Worm (Caenorhabditis elegans) whole organism, L1 larva: ENCODE measurements around the gene str-253.

ENCODE experiments used
- C04F5.9 ChIP-seq: sonication (generic microtip); optimal IDR thresholded peaks from 2 replicates; lab custom pipeline; 2016; ENCODE audit warnings: missing genetic modification characterization, missing compliant biosample characterization
- aha-1 ChIP-seq: fragments of 150-350 bp; optimal IDR thresholded peaks from 2 replicates; lab custom pipeline; 2014; ENCODE audit warnings: missing biosample characterization, missing genetic modification characterization
- alr-1 ChIP-seq: fragments of 200-800 bp; sonication (Bioruptor generic); optimal IDR thresholded peaks from 2 replicates; lab custom pipeline; 2018; ENCODE audit warnings: borderline replicate concordance, mild to moderate bottlenecking, missing genetic modification characterization, missing compliant biosample characterization
- aly-2 ChIP-seq: fragments of 150-350 bp; optimal IDR thresholded peaks from 2 replicates; lab custom pipeline; 2014; ENCODE audit warnings: missing biosample characterization, missing genetic modification characterization
- blmp-1 ChIP-seq: fragments of 150-350 bp; optimal IDR thresholded peaks from 2 replicates; lab custom pipeline; 2014; ENCODE audit warnings: missing biosample characterization, missing genetic modification characterization
- ceh-63 ChIP-seq: fragments of 200-800 bp; sonication (Bioruptor generic); optimal IDR thresholded peaks from 2 replicates; lab custom pipeline; 2018; ENCODE audit warnings: mild to moderate bottlenecking, missing genetic modification characterization, missing compliant biosample characterization
- ceh-8 ChIP-seq: fragments of 200-800 bp; sonication (Bioruptor generic); optimal IDR thresholded peaks from 2 replicates; lab custom pipeline; 2018; ENCODE audit warnings: mild to moderate bottlenecking, missing genetic modification characterization, moderate library complexity, missing compliant biosample characterization
- ceh-82 ChIP-seq, 3 experiments: fragments of 150-350 bp in 1 of 3; sonication (generic microtip) in 2 of 3; optimal IDR thresholded peaks; 2 replicates each; lab custom pipeline; 2014 to 2017; ENCODE audit warnings: missing biosample characterization in 3 of 3, missing genetic modification characterization in 3 of 3
- ceh-90 ChIP-seq: sonication (generic microtip); optimal IDR thresholded peaks from 2 replicates; lab custom pipeline; 2016; ENCODE audit warnings: missing genetic modification characterization, missing compliant biosample characterization
- ces-1 ChIP-seq: fragments of 150-350 bp; optimal IDR thresholded peaks from 2 replicates; lab custom pipeline; 2014; ENCODE audit warnings: missing biosample characterization, missing genetic modification reagents, missing genetic modification characterization
- dpl-1 ChIP-seq, 3 experiments: fragments of 150-350 bp in 2 of 3; sonication (generic microtip) in 1 of 3; optimal IDR thresholded peaks; 2 replicates each; lab custom pipeline; 2014 to 2017; ENCODE audit warnings: missing biosample characterization in 3 of 3, missing genetic modification characterization in 3 of 3, missing genetic modification reagents in 3 of 3
- efl-1 ChIP-seq, 4 experiments: fragments of 150-350 bp; optimal IDR thresholded peaks in 3 of 4; peaks in 1 of 4; 1 replicate in 1 of 4; 2 replicates in 3 of 4; lab custom pipeline; 2014; ENCODE audit warnings: missing biosample characterization in 2 of 4, missing genetic modification characterization in 2 of 4, missing genetic modification reagents in 2 of 4
- egl-27 ChIP-seq, 2 experiments: fragments of 150-350 bp in 1 of 2; sonication (generic microtip); optimal IDR thresholded peaks; 3 replicates each; lab custom pipeline; 2017 to 2018; ENCODE audit warnings: missing biosample characterization in 2 of 2, missing genetic modification characterization in 2 of 2, missing genetic modification reagents in 2 of 2
- elt-2 ChIP-seq: sonication (generic microtip); optimal IDR thresholded peaks from 2 replicates; lab custom pipeline; 2016; ENCODE audit warnings: missing genetic modification characterization, mild to moderate bottlenecking, inconsistent platforms, missing compliant biosample characterization, missing genetic modification reagents
- elt-3 ChIP-seq, 6 experiments: fragments of 150-350 bp in 1 of 6; sonication (generic microtip); optimal IDR thresholded peaks; 2 replicates each; lab custom pipeline; 2017 to 2018; ENCODE audit warnings: missing biosample characterization in 6 of 6, missing genetic modification characterization in 6 of 6, inconsistent platforms in 1 of 6
- fkh-4 ChIP-seq: sonication (generic microtip); optimal IDR thresholded peaks from 2 replicates; lab custom pipeline; 2016; ENCODE audit warnings: missing compliant biosample characterization, missing genetic modification characterization, borderline replicate concordance
- fkh-8 ChIP-seq: sonication (generic microtip); optimal IDR thresholded peaks from 2 replicates; lab custom pipeline; 2016; ENCODE audit warnings: mild to moderate bottlenecking, missing genetic modification characterization, missing compliant biosample characterization
- hlh-17 ChIP-seq: fragments of 200-800 bp; sonication (Bioruptor generic); optimal IDR thresholded peaks from 2 replicates; lab custom pipeline; 2018; ENCODE audit warnings: missing genetic modification characterization, mild to moderate bottlenecking, missing compliant biosample characterization, moderate library complexity, borderline replicate concordance
- jun-1 ChIP-seq: fragments of 150-350 bp; optimal IDR thresholded peaks from 2 replicates; lab custom pipeline; 2014; ENCODE audit warnings: missing biosample characterization, missing genetic modification reagents, missing genetic modification characterization
- lin-13 ChIP-seq: fragments of 150-350 bp; optimal IDR thresholded peaks from 2 replicates; lab custom pipeline; 2014; ENCODE audit warnings: missing biosample characterization, missing genetic modification reagents, missing genetic modification characterization
- lin-14 ChIP-seq: fragments of 200-800 bp; sonication (Bioruptor generic); optimal IDR thresholded peaks from 2 replicates; lab custom pipeline; 2018; ENCODE audit warnings: mild to moderate bottlenecking, missing genetic modification characterization, moderate library complexity, missing compliant biosample characterization
- lin-35 ChIP-seq, 2 experiments: fragments of 150-350 bp; optimal IDR thresholded peaks; 2 replicates each; lab custom pipeline; 2014; ENCODE audit warnings: missing biosample characterization in 2 of 2, missing genetic modification characterization in 2 of 2, missing genetic modification reagents in 2 of 2
- lin-39 ChIP-seq: fragments of 150-350 bp; optimal IDR thresholded peaks from 2 replicates; lab custom pipeline; 2014; ENCODE audit warnings: missing biosample characterization, missing genetic modification reagents, missing genetic modification characterization
- lir-3 ChIP-seq: sonication (generic microtip); optimal IDR thresholded peaks from 2 replicates; lab custom pipeline; 2016; ENCODE audit warnings: mild to moderate bottlenecking, missing genetic modification characterization, moderate library complexity, missing compliant biosample characterization; ENCODE audit not compliant: poor library complexity
- lsy-2 ChIP-seq, 2 experiments: fragments of 150-350 bp; optimal IDR thresholded peaks; 2 replicates each; lab custom pipeline; 2014; ENCODE audit warnings: missing biosample characterization in 2 of 2, missing genetic modification characterization in 2 of 2
- mab-9 ChIP-seq: fragments of 200-800 bp; sonication (Bioruptor generic); IDR thresholded peaks from 2 replicates; pipeline ENCODE4 v1.3.6; 2022; ENCODE audit warnings: missing genetic modification reagents, missing genetic modification characterization, missing compliant biosample characterization
- mdl-1 ChIP-seq, 2 experiments: fragments of 150-350 bp; optimal IDR thresholded peaks; 2 replicates each; lab custom pipeline; 2014 to 2017; ENCODE audit warnings: missing biosample characterization in 2 of 2, missing genetic modification characterization in 2 of 2, inconsistent platforms in 1 of 2
- mep-1 ChIP-seq: fragments of 150-350 bp; optimal IDR thresholded peaks from 2 replicates; lab custom pipeline; 2014; ENCODE audit warnings: missing biosample characterization, missing genetic modification characterization
- nhr-11 ChIP-seq: fragments of 150-350 bp; optimal IDR thresholded peaks from 2 replicates; lab custom pipeline; 2014; ENCODE audit warnings: missing biosample characterization, missing genetic modification characterization
- nhr-237 ChIP-seq: fragments of 150-350 bp; optimal IDR thresholded peaks from 2 replicates; lab custom pipeline; 2014; ENCODE audit warnings: missing biosample characterization, missing genetic modification characterization
- nhr-28 ChIP-seq: fragments of 150-350 bp; optimal IDR thresholded peaks from 2 replicates; lab custom pipeline; 2014; ENCODE audit warnings: missing biosample characterization, missing genetic modification characterization
- nhr-47 ChIP-seq: sonication (generic microtip); optimal IDR thresholded peaks from 2 replicates; lab custom pipeline; 2016; ENCODE audit warnings: mild to moderate bottlenecking, missing genetic modification characterization, moderate library complexity, missing compliant biosample characterization
- nhr-90 ChIP-seq: sonication (generic microtip); optimal IDR thresholded peaks from 2 replicates; lab custom pipeline; 2016; ENCODE audit warnings: mild to moderate bottlenecking, missing genetic modification characterization, missing compliant biosample characterization; ENCODE audit not compliant: poor library complexity
- pag-3 ChIP-seq: sonication (generic microtip); optimal IDR thresholded peaks from 2 replicates; lab custom pipeline; 2017; ENCODE audit warnings: missing genetic modification characterization, mild to moderate bottlenecking, missing compliant biosample characterization, antibody characterized with exemption, borderline replicate concordance; ENCODE audit not compliant: insufficient read depth
- pax-3 ChIP-seq: fragments of 200-800 bp; sonication (Bioruptor generic); optimal IDR thresholded peaks from 2 replicates; lab custom pipeline; 2018; ENCODE audit warnings: mild to moderate bottlenecking, missing genetic modification characterization, moderate library complexity, missing compliant biosample characterization
- skn-1 ChIP-seq: fragments of 150-350 bp; optimal IDR thresholded peaks from 2 replicates; lab custom pipeline; 2014; ENCODE audit warnings: missing biosample characterization, missing genetic modification characterization
- snpc-4 ChIP-seq: fragments of 150-350 bp; optimal IDR thresholded peaks from 2 replicates; lab custom pipeline; 2014; ENCODE audit warnings: missing biosample characterization, missing genetic modification characterization
- snu-23 ChIP-seq: sonication (generic microtip); optimal IDR thresholded peaks from 2 replicates; lab custom pipeline; 2016; ENCODE audit warnings: missing genetic modification characterization, missing compliant biosample characterization
- sup-37 ChIP-seq: fragments of 200-800 bp; sonication (Bioruptor generic); optimal IDR thresholded peaks from 2 replicates; lab custom pipeline; 2018; ENCODE audit warnings: mild to moderate bottlenecking, missing genetic modification characterization, missing compliant biosample characterization
- swsn-7 ChIP-seq: sonication (generic microtip); optimal IDR thresholded peaks from 2 replicates; lab custom pipeline; 2016; ENCODE audit warnings: missing genetic modification characterization, missing compliant biosample characterization
- vab-15 ChIP-seq: sonication (generic microtip); optimal IDR thresholded peaks from 2 replicates; lab custom pipeline; 2017; ENCODE audit warnings: missing genotype, mild to moderate bottlenecking, missing genetic modification characterization, missing compliant biosample characterization
- xbp-1 ChIP-seq: sonication (generic microtip); optimal IDR thresholded peaks from 2 replicates; lab custom pipeline; 2016; ENCODE audit warnings: missing genetic modification characterization, missing compliant biosample characterization
- zag-1 ChIP-seq: fragments of 150-350 bp; optimal IDR thresholded peaks from 2 replicates; lab custom pipeline; 2014; ENCODE audit warnings: missing biosample characterization, missing genetic modification characterization
- zip-4 ChIP-seq: fragments of 200-800 bp; sonication (Bioruptor generic); optimal IDR thresholded peaks from 2 replicates; lab custom pipeline; 2018; ENCODE audit warnings: mild to moderate bottlenecking, missing genetic modification characterization, moderate library complexity, missing compliant biosample characterization
- ztf-11 ChIP-seq, 2 experiments: sonication (generic microtip); optimal IDR thresholded peaks; 2 replicates each; lab custom pipeline; 2016 to 2017; ENCODE audit warnings: missing genetic modification characterization in 2 of 2, missing biosample characterization in 1 of 2, missing compliant biosample characterization in 1 of 2
- ztf-4 ChIP-seq: fragments of 150-350 bp; optimal IDR thresholded peaks from 2 replicates; lab custom pipeline; 2014; ENCODE audit warnings: missing biosample characterization, missing genetic modification characterization

Gene str-253

ce11 chrV:2290329-2290728 lies 35.9 kb upstream of the str-253 start, which contains the start of gene nhr-225:
nhr-225 (minus strand) TSS chrV:2290474.
- no peak for TF ChIP-seq blmp-1 (tag; lab: Kevin White, UChicago)
- no peak for TF ChIP-seq fkh-8 (tag; lab: Kevin White, UChicago)
- no peak for TF ChIP-seq lir-3 (tag; lab: Kevin White, UChicago)
- TF ChIP-seq, all 84 proteins: peak for 0

ce11 chrV:2285107-2285506 lies 30.7 kb upstream of the str-253 start, which contains the start of gene nhr-227:
nhr-227 (plus strand) TSS chrV:2285432.
- TF ChIP-seq efl-1 (optimal IDR thresholded peaks at IDR 0.05; lab: Kevin White, UChicago), result no peak
- peak in 1 of 2 experiments; percentile 89 for TF ChIP-seq efl-1 (GFP tag; optimal IDR thresholded peaks at IDR 0.05 in 1 of 2; lab: Kevin White, UChicago)
- no peak for TF ChIP-seq snu-23 (GFP tag; lab: Kevin White, UChicago)
- no peak for TF ChIP-seq hlh-17
- TF ChIP-seq, all 84 proteins: peak for 1

ce11 chrV:2281499-2281898 lies 27.1 kb upstream of the str-253 start, which contains the start of gene nhr-228:
nhr-228 (plus strand) TSS chrV:2281759.
- TF ChIP-seq elt-2 (tag; lab: Kevin White, UChicago) (no peak), elt-3 (tag; optimal IDR thresholded peaks at IDR 0.05; lab: Kevin White, UChicago) (peak in 1 of 6 experiments; percentile 47), ces-1 (no peak), ceh-8 (GFP tag; lab: Kevin White, UChicago) (no peak), C04F5.9 (no peak), nhr-237 (tag; lab: Kevin White, UChicago) (no peak), fkh-4 (tag; lab: Kevin White, UChicago) (no peak), pag-3 (peak; percentile 24), swsn-7 (tag; lab: Kevin White, UChicago) (peak; percentile 23), ceh-63 (GFP tag; lab: Kevin White, UChicago) (no peak), snpc-4 (tag; lab: Kevin White, UChicago) (no peak), pax-3 (tag; lab: Kevin White, UChicago) (no peak), mab-9 (GFP tag; lab: Robert Waterston, UW) (no peak), skn-1 (peak; percentile 89), ceh-82 (tag; optimal IDR thresholded peaks at IDR 0.05; lab: Kevin White, UChicago) (peak in 1 of 3 experiments; percentile 50), aly-2 (tag; lab: Kevin White, UChicago) (no peak), lin-13 (GFP tag; lab: Kevin White, UChicago) (no peak), mep-1 (tag; lab: Kevin White, UChicago) (peak; percentile 64), lin-35 (GFP tag; optimal IDR thresholded peaks at IDR 0.05; lab: Kevin White, UChicago) (peak; percentile 38 to 56), lsy-2 (tag; optimal IDR thresholded peaks at IDR 0.05; lab: Kevin White, UChicago) (peak; percentile 29 to 73), xbp-1 (tag; lab: Kevin White, UChicago) (peak; percentile 1), zag-1 (tag; lab: Kevin White, UChicago) (no peak), snu-23 (GFP tag; lab: Kevin White, UChicago) (peak; percentile 62), ztf-11 (tag; optimal IDR thresholded peaks at IDR 0.05; lab: Kevin White, UChicago) (no peak), egl-27 (tag; optimal IDR thresholded peaks at IDR 0.05; lab: Kevin White, UChicago) (no peak), jun-1 (tag; lab: Kevin White, UChicago) (no peak), lin-39 (tag; lab: Kevin White, UChicago) (no peak), nhr-90 (tag; lab: Kevin White, UChicago) (peak; percentile 10), sup-37 (GFP tag; lab: Kevin White, UChicago) (no peak), zip-4 (GFP tag; lab: Kevin White, UChicago) (no peak), ztf-4 (tag; lab: Kevin White, UChicago) (no peak), lin-14 (GFP tag; lab: Kevin White, UChicago) (peak; percentile 96), mdl-1 (tag; optimal IDR thresholded peaks at IDR 0.05; lab: Kevin White, UChicago) (peak in 1 of 2 experiments; percentile 7), blmp-1 (tag; lab: Kevin White, UChicago) (peak; percentile 79), nhr-28 (tag; lab: Kevin White, UChicago) (no peak), vab-15 (no peak), alr-1 (tag; lab: Kevin White, UChicago) (no peak), dpl-1 (GFP tag; optimal IDR thresholded peaks at IDR 0.05; lab: Kevin White, UChicago) (peak in 2 of 3 experiments; percentile 9 to 56), ceh-90 (tag; lab: Kevin White, UChicago) (no peak), aha-1 (tag; lab: Kevin White, UChicago) (no peak), nhr-47 (tag; lab: Kevin White, UChicago) (peak; percentile 43), nhr-11 (tag; lab: Kevin White, UChicago) (no peak), fkh-8 (tag; lab: Kevin White, UChicago) (peak; percentile 35)
